Worm (Caenorhabditis elegans) whole organism, young adult: ENCODE results near the gene F18E9.3.
A peak's percentile ranks its signal among the peaks of the same experiment; 100 is the strongest.

ENCODE experiments used
- D2030.7 ChIP-seq: fragments of 200-800 bp; sonication (Bioruptor generic); IDR thresholded peaks from 2 replicates; pipeline ENCODE4 v1.3.6; 2022; ENCODE audit warnings: missing genetic modification reagents, missing genetic modification characterization, missing compliant biosample characterization
- F37B4.10 ChIP-seq: fragments of 200-800 bp; sonication (Bioruptor generic); IDR thresholded peaks from 2 replicates; pipeline ENCODE4 v1.3.6; 2022; ENCODE audit warnings: missing genetic modification characterization, missing compliant biosample characterization
- F49E8.2 ChIP-seq: sonication (generic microtip); optimal IDR thresholded peaks from 3 replicates; lab custom pipeline; 2017; ENCODE audit warnings: missing genetic modification characterization, mild to moderate bottlenecking, missing compliant biosample characterization, antibody characterized with exemption, moderate library complexity; ENCODE audit not compliant: insufficient read depth
- Y53F4B.3 ChIP-seq: fragments of 200-800 bp; sonication (Bioruptor generic); IDR thresholded peaks from 2 replicates; pipeline ENCODE4 v1.3.6; 2022; ENCODE audit warnings: missing genetic modification reagents, missing genetic modification characterization, missing compliant biosample characterization
- Y56A3A.18 ChIP-seq: fragments of 200-800 bp; sonication (Bioruptor generic); IDR thresholded peaks from 2 replicates; pipeline ENCODE4 v1.3.6; 2022; ENCODE audit warnings: missing genetic modification reagents, missing genetic modification characterization, missing compliant biosample characterization
- Y67H2A.10 ChIP-seq: fragments of 200-800 bp; sonication (Bioruptor generic); conservative IDR thresholded peaks from 2 replicates; pipeline ENCODE4 v1.3.6; 2022; ENCODE audit warnings: missing genetic modification reagents, missing genetic modification characterization, missing compliant biosample characterization
- atf-7 ChIP-seq: sonication (generic microtip); optimal IDR thresholded peaks from 2 replicates; lab custom pipeline; 2017; ENCODE audit warnings: mild to moderate bottlenecking, missing genetic modification characterization, missing compliant biosample characterization
- ceh-27 ChIP-seq: fragments of 200-800 bp; sonication (Bioruptor generic); optimal IDR thresholded peaks from 2 replicates; lab custom pipeline; 2018; ENCODE audit warnings: mild to moderate bottlenecking, missing genetic modification characterization, moderate library complexity, missing compliant biosample characterization
- ceh-40 ChIP-seq: fragments of 200-800 bp; sonication (Bioruptor generic); IDR thresholded peaks from 2 replicates; pipeline ENCODE4 v1.3.6; 2022; ENCODE audit warnings: missing genetic modification characterization, missing compliant biosample characterization
- ceh-58 ChIP-seq: fragments of 200-800 bp; sonication (Bioruptor generic); IDR thresholded peaks from 2 replicates; pipeline ENCODE4 v1.3.6; 2022; ENCODE audit warnings: missing genetic modification characterization, missing compliant biosample characterization
- ceh-91 ChIP-seq: fragments of 200-800 bp; sonication (Bioruptor generic); IDR thresholded peaks from 2 replicates; pipeline ENCODE4 v1.3.6; 2022; ENCODE audit warnings: missing genetic modification reagents, missing genetic modification characterization, missing compliant biosample characterization
- chd-7 ChIP-seq: sonication (generic microtip); optimal IDR thresholded peaks from 2 replicates; lab custom pipeline; 2016; ENCODE audit warnings: mild to moderate bottlenecking, missing genetic modification characterization, moderate library complexity, missing compliant biosample characterization
- dox-1 ChIP-seq: fragments of 200-800 bp; sonication (Bioruptor generic); IDR thresholded peaks from 2 replicates; pipeline ENCODE4 v1.3.6; 2022; ENCODE audit warnings: missing genetic modification reagents, missing genetic modification characterization, missing compliant biosample characterization
- dpff-1 ChIP-seq: sonication (generic microtip); optimal IDR thresholded peaks from 2 replicates; lab custom pipeline; 2017; ENCODE audit warnings: mild to moderate bottlenecking, missing genetic modification characterization, missing compliant biosample characterization
- efl-1 ChIP-seq: fragments of 150-350 bp; optimal IDR thresholded peaks from 2 replicates; lab custom pipeline; 2014; ENCODE audit warnings: missing biosample characterization, missing genetic modification reagents, missing genetic modification characterization
- egl-44 ChIP-seq: fragments of 200-800 bp; sonication (Bioruptor generic); IDR thresholded peaks from 2 replicates; pipeline ENCODE4 v1.3.6; 2022; ENCODE audit warnings: missing genetic modification reagents, missing genetic modification characterization, missing compliant biosample characterization
- egrh-3 ChIP-seq: fragments of 200-800 bp; sonication (Bioruptor generic); IDR thresholded peaks from 2 replicates; pipeline ENCODE4 v1.3.6; 2022; ENCODE audit warnings: missing genetic modification reagents, missing genetic modification characterization, missing compliant biosample characterization
- ekl-4 ChIP-seq: fragments of 200-800 bp; sonication (Bioruptor generic); IDR thresholded peaks from 2 replicates; pipeline ENCODE4 v1.3.6; 2022; ENCODE audit warnings: missing genetic modification reagents, missing genetic modification characterization, missing compliant biosample characterization
- ets-4 ChIP-seq: fragments of 200-800 bp; sonication (Bioruptor generic); optimal IDR thresholded peaks from 2 replicates; lab custom pipeline; 2018; ENCODE audit warnings: mild to moderate bottlenecking, missing genetic modification characterization, missing compliant biosample characterization
- fkh-3 ChIP-seq: sonication (generic microtip); optimal IDR thresholded peaks from 2 replicates; lab custom pipeline; 2016; ENCODE audit warnings: mild to moderate bottlenecking, missing genetic modification characterization, missing compliant biosample characterization
- hlh-12 ChIP-seq: sonication (generic microtip); optimal IDR thresholded peaks from 2 replicates; lab custom pipeline; 2016; ENCODE audit warnings: missing genetic modification characterization, missing compliant biosample characterization
- hmg-20 ChIP-seq: fragments of 200-800 bp; sonication (Bioruptor generic); IDR thresholded peaks from 2 replicates; pipeline ENCODE4 v1.3.6; 2022; ENCODE audit warnings: missing genetic modification reagents, missing genetic modification characterization, missing compliant biosample characterization
- let-607 ChIP-seq, 2 experiments: fragments of 200-800 bp in 1 of 2; sonication (Bioruptor generic) in 1 of 2; sonication (generic microtip) in 1 of 2; optimal IDR thresholded peaks; 2 replicates each; lab custom pipeline; 2016 to 2018; ENCODE audit warnings: mild to moderate bottlenecking in 2 of 2, missing compliant biosample characterization in 2 of 2, missing genetic modification characterization in 2 of 2, moderate library complexity in 2 of 2, missing genotype in 1 of 2
- madf-3 ChIP-seq: fragments of 200-800 bp; sonication (Bioruptor generic); IDR thresholded peaks from 2 replicates; pipeline ENCODE4 v1.3.6; 2022; ENCODE audit warnings: missing genetic modification reagents, missing genetic modification characterization, missing compliant biosample characterization
- madf-8 ChIP-seq: fragments of 200-800 bp; sonication (Bioruptor generic); conservative IDR thresholded peaks from 2 replicates; pipeline ENCODE4 v1.3.6; 2022; ENCODE audit warnings: missing genetic modification reagents, missing genetic modification characterization, missing compliant biosample characterization
- nfya-2 ChIP-seq: fragments of 200-800 bp; sonication (Bioruptor generic); IDR thresholded peaks from 2 replicates; pipeline ENCODE4 v1.3.6; 2022; ENCODE audit warnings: missing genetic modification reagents, missing genetic modification characterization, missing compliant biosample characterization
- nhr-80 ChIP-seq: sonication (generic microtip); optimal IDR thresholded peaks from 2 replicates; lab custom pipeline; 2016; ENCODE audit warnings: missing genetic modification characterization, missing compliant biosample characterization
- rec-8 ChIP-seq, 2 experiments: sonication (generic microtip); optimal IDR thresholded peaks; 2 replicates each; lab custom pipeline; 2016; ENCODE audit warnings: mild to moderate bottlenecking in 2 of 2, missing genetic modification characterization in 2 of 2, missing genetic modification reagents in 2 of 2, missing genotype in 2 of 2, missing biosample characterization in 1 of 2, missing compliant biosample characterization in 1 of 2, moderate library complexity in 1 of 2
- rpc-1 ChIP-seq, 2 experiments: fragments of 150-350 bp in 1 of 2; sonication (generic microtip) in 1 of 2; optimal IDR thresholded peaks; 2 replicates each; lab custom pipeline; 2014 to 2018; ENCODE audit warnings: missing biosample characterization in 1 of 2, missing genetic modification characterization in 1 of 2, missing genetic modification reagents in 1 of 2, missing genotype in 1 of 2
- sdz-38 ChIP-seq: sonication (generic microtip); optimal IDR thresholded peaks from 2 replicates; lab custom pipeline; 2016; ENCODE audit warnings: missing genotype, missing genetic modification characterization, missing compliant biosample characterization
- snpc-1.3 ChIP-seq: sonication (generic microtip); optimal IDR thresholded peaks from 2 replicates; lab custom pipeline; 2017; ENCODE audit warnings: missing genetic modification characterization, mild to moderate bottlenecking, missing compliant biosample characterization, antibody characterized with exemption, moderate library complexity, missing genotype, missing genetic modification reagents; ENCODE audit not compliant: insufficient read depth
- zfh-2 ChIP-seq: fragments of 200-800 bp; sonication (Bioruptor generic); conservative IDR thresholded peaks from 2 replicates; pipeline ENCODE4 v1.3.6; 2022; ENCODE audit warnings: missing genetic modification reagents, missing genetic modification characterization, missing compliant biosample characterization
- ztf-18 ChIP-seq: sonication (generic microtip); optimal IDR thresholded peaks from 2 replicates; lab custom pipeline; 2016; ENCODE audit warnings: missing genotype, mild to moderate bottlenecking, missing genetic modification characterization, missing compliant biosample characterization
- ztf-25 ChIP-seq: fragments of 200-800 bp; sonication (Bioruptor generic); IDR thresholded peaks from 2 replicates; pipeline ENCODE4 v1.3.6; 2022; ENCODE audit warnings: missing genetic modification reagents, missing genetic modification characterization, missing compliant biosample characterization
- ztf-3 ChIP-seq: fragments of 200-800 bp; sonication (Bioruptor generic); optimal IDR thresholded peaks from 2 replicates; lab custom pipeline; 2018; ENCODE audit warnings: mild to moderate bottlenecking, missing genetic modification characterization, missing compliant biosample characterization

Gene F18E9.3

DNA sequence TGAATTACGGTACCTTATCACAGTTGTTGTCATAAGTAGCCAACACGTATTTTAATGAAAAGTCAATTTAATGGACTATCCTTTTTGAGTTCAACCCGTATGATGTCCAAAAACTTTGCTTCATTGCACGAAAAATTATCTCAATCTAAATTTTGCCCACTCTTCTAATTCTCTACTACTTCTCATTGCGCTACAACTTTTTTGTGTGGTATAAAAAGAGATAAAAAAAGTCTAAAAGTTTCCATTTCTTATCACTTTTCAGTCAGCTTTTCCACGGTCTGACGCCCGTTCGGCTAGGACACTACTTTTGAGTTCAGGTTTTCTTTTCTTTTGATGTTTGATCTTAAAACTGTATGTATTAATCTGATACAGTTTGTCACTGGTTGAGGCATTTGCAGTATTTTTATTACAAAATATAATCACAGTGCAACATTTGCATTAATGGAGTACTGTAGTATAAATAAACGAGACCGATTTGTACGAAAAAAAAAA lies 18.1 kb upstream of the F18E9.3 start:
- TF ChIP-seq ceh-91 (GFP tag; lab: Robert Waterston, UW) = no peak

DNA sequence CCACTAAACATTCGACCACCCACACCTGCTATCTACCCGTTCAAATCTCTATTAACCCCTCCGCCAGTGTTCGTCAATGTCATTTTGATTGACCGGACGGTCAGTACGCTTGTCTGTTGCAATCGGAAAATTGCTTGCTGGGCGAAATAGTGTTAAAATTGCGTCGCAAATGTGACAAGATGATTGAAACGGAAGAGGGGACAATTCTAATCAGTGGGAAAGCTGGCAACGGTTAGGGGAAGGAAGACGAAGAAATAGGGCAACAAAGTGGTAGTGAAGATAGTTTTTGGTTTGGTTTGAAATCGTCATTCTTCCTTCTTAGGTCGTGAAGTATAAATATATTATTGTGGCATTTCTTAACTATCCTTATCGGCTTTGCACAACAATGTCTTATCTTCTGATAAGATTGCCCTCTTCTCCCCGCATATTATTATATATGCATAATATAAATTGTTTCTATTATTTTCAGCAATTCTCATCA lies 17.5 kb upstream of the F18E9.3 start:
- no peak for TF ChIP-seq D2030.7
- TF ChIP-seq nhr-80 (tag; lab: Kevin White, UChicago) = peak; percentile 90
- TF ChIP-seq nfya-2 (GFP tag; lab: Robert Waterston, UW) = no peak
- peak; percentile 4 for TF ChIP-seq atf-7
- peak; percentile 78 for TF ChIP-seq ets-4
- no peak for TF ChIP-seq ztf-3 (GFP tag; lab: Kevin White, UChicago)
- TF ChIP-seq let-607 (tag; optimal IDR thresholded peaks at IDR 0.05; lab: Kevin White, UChicago) = peak in 1 of 2 experiments; percentile 23
- peak; percentile 73 for TF ChIP-seq dox-1 (GFP tag; lab: Robert Waterston, UW)
- no peak for TF ChIP-seq madf-8 (GFP tag; lab: Robert Waterston, UW)

DNA sequence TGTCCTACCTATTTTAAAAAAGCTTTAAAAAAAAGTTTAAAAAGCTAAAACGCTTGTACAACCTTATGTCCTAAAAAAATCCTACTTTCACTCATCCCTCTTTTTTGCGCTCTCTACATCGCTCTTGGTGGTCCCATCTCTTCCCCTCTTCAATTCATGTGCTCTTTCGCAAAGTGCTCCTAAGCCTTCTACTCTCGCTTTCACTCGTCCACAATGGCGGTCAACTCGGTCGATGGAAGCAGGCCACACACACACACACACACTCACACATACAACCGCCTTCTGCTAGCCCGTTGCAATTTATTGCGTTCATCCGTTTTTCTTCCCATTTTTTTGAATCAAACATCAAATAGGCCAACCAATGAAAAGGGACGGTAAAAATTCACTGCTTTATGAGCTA lies 16.8 kb upstream of the F18E9.3 start:
- TF ChIP-seq ceh-91 (GFP tag; lab: Robert Waterston, UW) = no peak
- TF ChIP-seq madf-3 = no peak
- no peak for TF ChIP-seq dpff-1 (tag; lab: Kevin White, UChicago)
- TF ChIP-seq ceh-27 (GFP tag; lab: Kevin White, UChicago) = peak; percentile 26
- TF ChIP-seq egl-44 = no peak
- 0 out of 2 replicates have a peak, but pooled peaks have one; percentile 15 for TF ChIP-seq zfh-2
- no peak for TF ChIP-seq hlh-12
- TF ChIP-seq rec-8 (tag; optimal IDR thresholded peaks at IDR 0.05; lab: Kevin White, UChicago) = no peak
- no peak for TF ChIP-seq dox-1 (GFP tag; lab: Robert Waterston, UW)
- no peak for TF ChIP-seq sdz-38 (tag; lab: Kevin White, UChicago)
- no peak for TF ChIP-seq Y67H2A.10 (GFP tag; lab: Robert Waterston, UW)
- no peak for TF ChIP-seq fkh-3 (tag; lab: Kevin White, UChicago)
- no peak for TF ChIP-seq hmg-20
- no peak for TF ChIP-seq ztf-25 (GFP tag; lab: Robert Waterston, UW)
- no peak for TF ChIP-seq ceh-58 (GFP tag; lab: Robert Waterston, UW)
- TF ChIP-seq, all 124 proteins: peak for 2

DNA sequence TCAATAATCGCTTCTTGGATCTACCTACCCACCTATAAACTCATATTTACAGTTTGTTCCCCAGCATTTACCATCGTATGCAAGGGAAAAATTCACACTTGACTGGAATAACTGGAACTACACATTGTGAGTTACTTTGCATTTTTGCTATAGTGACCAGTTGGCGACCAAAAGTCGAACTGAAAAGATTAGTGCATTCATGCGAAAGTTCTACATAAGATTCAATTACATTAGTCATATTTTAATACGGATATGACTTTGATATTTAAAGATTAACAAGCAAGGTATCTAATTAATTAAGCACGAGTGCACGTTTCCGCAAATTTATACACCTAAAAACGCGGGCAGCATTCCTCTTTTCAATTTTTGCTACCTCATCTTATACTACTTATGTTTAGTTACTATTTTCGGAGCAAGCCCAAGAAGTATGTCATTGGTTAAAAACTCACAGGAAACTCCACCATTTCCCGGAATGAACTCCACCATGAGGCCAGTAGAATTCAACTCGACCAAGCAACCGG lies 14.9 kb upstream of the F18E9.3 start, which contains the start of gene jmjd-3.1:
jmjd-3.1 (plus strand) TSS at position 51 of the 521 bp plus-strand sequence.
- TF ChIP-seq Y56A3A.18 (GFP tag; lab: Robert Waterston, UW) (no peak), rpc-1 (optimal IDR thresholded peaks at IDR 0.05; lab: Kevin White, UChicago) (no peak), rpc-1 (tag; optimal IDR thresholded peaks at IDR 0.05; lab: Kevin White, UChicago) (no peak), snpc-1.3 (no peak), Y53F4B.3 (no peak), efl-1 (no peak), ceh-40 (GFP tag; lab: Robert Waterston, UW) (no peak), F37B4.10 (no peak), egrh-3 (GFP tag; lab: Robert Waterston, UW) (no peak), ztf-18 (no peak), ekl-4 (no peak), F49E8.2 (no peak), chd-7 (no peak), nhr-80 (tag; lab: Kevin White, UChicago) (no peak)
